Worm (Caenorhabditis elegans): Measurements from ENCODE around the gene attf-4.

Gene attf-4

ce11 chrIII:6116281-6116886, 36.0 kb downstream of the attf-4 start, which contains the start of gene nmt-1:
Gene nmt-1 (minus strand): TSS chrIII:6116331.
- TF ChIP-seq unc-62 (GFP tag; optimal IDR thresholded peaks at IDR 0.05) = no peak

DNA sequence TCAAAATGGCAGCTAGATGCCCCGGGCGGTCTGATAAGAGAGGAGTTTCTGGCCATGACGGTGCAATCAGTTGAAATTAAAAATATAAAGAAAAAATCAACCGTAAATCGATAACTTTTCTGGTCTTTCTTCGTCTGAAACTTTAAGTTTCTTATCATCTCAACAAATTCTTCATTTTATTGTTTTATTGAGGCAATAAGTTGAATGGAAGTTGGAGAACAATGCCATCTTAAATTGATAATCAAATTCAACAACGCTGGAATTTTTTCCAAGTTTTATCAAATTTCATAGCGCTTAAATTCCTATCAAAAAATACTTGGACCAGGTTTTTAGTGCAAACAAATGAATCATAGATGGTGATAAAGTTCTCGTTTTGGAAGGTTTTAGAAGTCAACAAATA, 36.6 kb downstream of the attf-4 start:
- TF ChIP-seq unc-62 (GFP tag; optimal IDR thresholded peaks at IDR 0.05) = no peak

DNA sequence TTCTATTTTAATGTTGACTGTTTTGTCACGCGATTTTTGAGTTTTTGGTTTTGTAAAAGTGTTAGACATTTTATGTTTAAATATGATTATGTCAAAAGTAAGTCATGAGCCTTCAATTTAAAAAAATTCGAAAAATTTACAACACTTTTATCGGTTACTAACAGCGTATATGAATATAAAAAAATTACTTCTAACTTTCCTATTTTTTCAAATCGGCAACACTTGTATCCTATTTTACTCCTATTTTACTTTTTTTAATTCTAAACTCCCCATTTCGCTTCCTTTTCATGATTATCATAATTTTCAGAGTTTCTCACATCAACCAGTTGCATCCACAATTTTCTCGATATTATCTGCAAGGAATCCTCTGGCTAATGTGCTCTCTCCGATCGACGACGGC, 38.0 kb downstream of the attf-4 start, which contains the start of gene kin-18:
TSS of gene kin-18 (plus strand) at position 301 of the 400 bp plus-strand sequence.
- no peak for TF ChIP-seq unc-62 (GFP tag; optimal IDR thresholded peaks at IDR 0.05)

DNA sequence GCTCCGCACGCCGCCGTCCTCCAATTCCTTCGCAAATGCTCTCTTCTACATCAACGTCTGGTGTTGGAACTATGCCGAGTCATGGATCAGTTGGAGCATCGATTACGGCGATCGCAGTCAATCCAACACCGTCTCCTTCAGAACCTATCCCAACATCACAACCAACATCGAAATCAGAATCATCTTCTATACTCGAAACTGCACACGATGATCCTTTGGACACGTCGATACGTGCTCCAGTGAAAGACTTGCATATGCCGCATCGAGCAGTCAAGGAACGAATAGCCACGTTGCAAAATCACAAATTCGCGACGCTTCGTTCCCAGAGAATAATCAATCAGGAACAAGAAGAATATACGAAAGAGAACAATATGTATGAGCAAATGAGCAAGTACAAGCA, 40.6 kb downstream of the attf-4 start:
- TF ChIP-seq unc-62 (GFP tag; optimal IDR thresholded peaks at IDR 0.05) = no peak

- TF ChIP-seq unc-62 (GFP tag; optimal IDR thresholded peaks at IDR 0.05) = no peak
Measured at ce11 chrIII:6123647-6124046, 43.3 kb downstream of the attf-4 start.

ce11 chrIII:6132068-6132467, 51.7 kb downstream of the attf-4 start:
- TF ChIP-seq unc-62 (GFP tag; optimal IDR thresholded peaks at IDR 0.05) = no peak

DNA sequence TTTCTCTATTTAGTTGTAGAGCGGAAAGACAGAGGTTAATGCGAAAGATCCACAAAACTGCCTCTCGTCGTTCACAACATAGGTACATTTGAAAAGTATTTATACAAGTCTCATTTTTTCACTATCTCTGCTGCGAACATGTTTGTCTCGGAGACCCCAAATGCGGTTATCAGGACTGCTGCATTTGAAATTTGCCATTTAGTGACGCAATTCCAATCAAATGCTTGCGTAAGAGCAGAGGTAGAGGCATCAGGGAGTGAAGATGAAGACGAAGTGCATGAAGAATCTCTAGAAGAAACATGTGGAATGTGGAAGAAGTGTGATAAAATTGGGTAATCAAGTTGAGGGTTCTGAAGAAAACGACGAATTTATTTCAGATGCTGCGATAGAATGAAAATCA, 53.7 kb downstream of the attf-4 start:
- TF ChIP-seq unc-62 (GFP tag; optimal IDR thresholded peaks at IDR 0.05) = no peak
